Fruit fly (Drosophila melanogaster) Kc167 (cell line): ENCODE measurements around the gene Clbn.

Experiments used
- Sin3A ChIP-seq: fragments of >200 bp; optimal IDR thresholded peaks from 2 replicates; lab custom pipeline; 2018; ENCODE audit warnings: missing external identifiers
- h ChIP-seq: fragments of >200 bp; optimal IDR thresholded peaks from 3 replicates; lab custom pipeline; 2018; ENCODE audit warnings: missing external identifiers
- insv ChIP-seq: fragments of >200 bp; optimal IDR thresholded peaks from 3 replicates; lab custom pipeline; 2018; ENCODE audit warnings: missing external identifiers
- psq ChIP-seq: fragments of >200 bp; optimal IDR thresholded peaks from 2 replicates; lab custom pipeline; 2017; ENCODE audit warnings: missing external identifiers
- ttk ChIP-seq: sonication (Bioruptor generic); optimal IDR thresholded peaks from 2 replicates; lab custom pipeline; 2017; ENCODE audit warnings: missing external identifiers

- no peak for TF ChIP-seq Sin3A (lab: Kevin White, UChicago)
- TF ChIP-seq insv (lab: Kevin White, UChicago), result no peak
- TF ChIP-seq psq (lab: Kevin White, UChicago), result no peak
- TF ChIP-seq h, result no peak
- no peak for TF ChIP-seq ttk
Observed at dm6 chr3R:25177429-25177828, 50.1 kb downstream of the Clbn start.
